Fruit fly (Drosophila melanogaster): ENCODE results near the gene CG2698.

CG2698 gene

dm6 chr3R:8001074-8001669 is at the start of gene CG2698, which contains the start of gene Kmn2 (continued):
- TF ChIP-seq CG17829 (tag; optimal IDR thresholded peaks at IDR 0.05) (peak; percentile 95), CG9932 (GFP tag; IDR thresholded peaks at IDR 0.05) (peak; percentile 99), dpn (GFP tag; optimal IDR thresholded peaks at IDR 0.05) (peak; percentile 83 to 98), cas (GFP tag; IDR thresholded peaks at IDR 0.05) (peak; percentile 96), CG10321 (GFP tag; IDR thresholded peaks at IDR 0.05) (peak; percentile 83), CG6791 (GFP tag; IDR thresholded peaks at IDR 0.05; ENCODE audit: partially characterized antibody) (peak; percentile 38; the same call in 1 of the 3 replicates), CG43689 (GFP tag; IDR thresholded peaks at IDR 0.05) (peak; percentile 93), tll (GFP tag; optimal IDR thresholded peaks at IDR 0.05) (peak; percentile 37 to 41), Six4 (GFP tag; optimal IDR thresholded peaks at IDR 0.05) (peak; percentile 93), CG12219 (GFP tag; optimal IDR thresholded peaks at IDR 0.05) (peak; percentile 81), CG16813 (GFP tag; IDR thresholded peaks at IDR 0.05; ENCODE audit: partially characterized antibody) (peak; percentile 40; the same call in 2 of the 3 replicates), Vsx1 (GFP tag; optimal IDR thresholded peaks at IDR 0.05) (peak; percentile 81), hth (optimal IDR thresholded peaks at IDR 0.05) (no peak), Opbp (GFP tag; IDR thresholded peaks at IDR 0.05; ENCODE audit: partially characterized antibody) (0 out of 3 replicates have a peak, but pooled peaks have one; percentile 31), lbe (GFP tag; optimal IDR thresholded peaks at IDR 0.05) (peak; percentile 92), CG3281 (GFP tag; optimal IDR thresholded peaks at IDR 0.05) (peak; percentile 94), shn (GFP tag; optimal IDR thresholded peaks at IDR 0.05) (peak; percentile 74), Chrac-16 (GFP tag; optimal IDR thresholded peaks at IDR 0.05) (peak; percentile 97), CG30020 (tag; optimal IDR thresholded peaks at IDR 0.05) (peak; percentile 79), sqz (GFP tag; optimal IDR thresholded peaks at IDR 0.05) (peak; percentile 90), CG3065 (GFP tag; optimal IDR thresholded peaks at IDR 0.05) (peak; percentile 79), pho (GFP tag; optimal IDR thresholded peaks at IDR 0.05) (peak; percentile 84), ems (GFP tag; optimal IDR thresholded peaks at IDR 0.05) (peak; percentile 84), aop (GFP tag; IDR thresholded peaks at IDR 0.05) (peak; percentile 87), sna (GFP tag; IDR thresholded peaks at IDR 0.05; ENCODE audit: partially characterized antibody) (peak; percentile 43; the same call in 1 of the 2 replicates), D (optimal IDR thresholded peaks at IDR 0.05) (no peak), D (GFP tag; optimal IDR thresholded peaks at IDR 0.05) (peak; percentile 91), CG15479 (GFP tag; optimal IDR thresholded peaks at IDR 0.05) (no peak), YL-1 (GFP tag; optimal IDR thresholded peaks at IDR 0.05) (peak; percentile 94), CG10147 (GFP tag; optimal IDR thresholded peaks at IDR 0.05) (peak; percentile 95), Side (GFP tag; optimal IDR thresholded peaks at IDR 0.05) (peak; percentile 70), CG13123 (GFP tag; optimal IDR thresholded peaks at IDR 0.05) (peak; percentile 85), zen (tag; optimal IDR thresholded peaks at IDR 0.05) (peak; percentile 94), CG12391 (tag; optimal IDR thresholded peaks at IDR 0.05) (peak; percentile 97), insv (GFP tag; optimal IDR thresholded peaks at IDR 0.05) (peak in 1 of 2 experiments; percentile 72), CG14667 (GFP tag; IDR thresholded peaks at IDR 0.05) (peak; percentile 98), Xrp1 (GFP tag; IDR thresholded peaks at IDR 0.05) (peak; percentile 99), NK7.1 (GFP tag; optimal IDR thresholded peaks at IDR 0.05) (peak; percentile 61), slbo (GFP tag; IDR thresholded peaks at IDR 0.05) (peak; percentile 99), Ssrp (tag; optimal IDR thresholded peaks at IDR 0.05) (peak; percentile 95), CG18262 (tag; optimal IDR thresholded peaks at IDR 0.05) (peak; percentile 95), psq (GFP tag; optimal IDR thresholded peaks at IDR 0.05) (peak; percentile 87), Nf-YB (GFP tag; optimal IDR thresholded peaks at IDR 0.05) (peak; percentile 82), CG8359 (GFP tag; optimal IDR thresholded peaks at IDR 0.05; ENCODE audit: borderline replicate concordance) (peak; percentile 67), pfk (GFP tag; optimal IDR thresholded peaks at IDR 0.05) (no peak), Nf-YA (GFP tag; IDR thresholded peaks at IDR 0.05) (peak; percentile 95), Dip3 (GFP tag; optimal IDR thresholded peaks at IDR 0.05) (peak; percentile 80), sens-2 (GFP tag; IDR thresholded peaks at IDR 0.05) (peak; percentile 95), hb (GFP tag; IDR thresholded peaks at IDR 0.05; ENCODE audit: partially characterized antibody) (peak; percentile 17; the same call in 1 of the 3 replicates)

Data from whole organism, embryonic.